Fruit fly (Drosophila melanogaster) whole organism, embryonic: ENCODE data around the gene Pits.

Source experiments
- Blimp-1 ChIP-seq: fragments of 200-800 bp; sonication (Bioruptor generic); optimal IDR thresholded peaks from 3 replicates; lab custom pipeline; 2018; ENCODE audit warnings: missing biosample characterization, missing genetic modification characterization, mild to moderate bottlenecking, moderate library complexity, missing genetic modification reagents
- CG10321 ChIP-seq: fragments of 200-800 bp; sonication (Bioruptor generic); IDR thresholded peaks from 2 replicates; pipeline ENCODE4 v1.3.6; 2022; ENCODE audit warnings: missing biosample characterization, missing genetic modification characterization
- CG12391 ChIP-seq: fragments of 200-800 bp; sonication (Bioruptor generic); optimal IDR thresholded peaks from 3 replicates; lab custom pipeline; 2018; ENCODE audit warnings: missing biosample characterization, mild to moderate bottlenecking, missing genetic modification characterization, moderate library complexity
- CG13287 ChIP-seq: fragments of 200-800 bp; sonication (Bioruptor generic); IDR thresholded peaks from 2 replicates; pipeline ENCODE4 v1.3.6; 2022; ENCODE audit warnings: missing biosample characterization, missing genetic modification characterization; ENCODE audit not compliant: partially characterized antibody
- CG14710 ChIP-seq: fragments of 200-800 bp; sonication (Bioruptor generic); optimal IDR thresholded peaks from 3 replicates; lab custom pipeline; 2019; ENCODE audit warnings: missing biosample characterization, mild to moderate bottlenecking, missing genetic modification characterization, moderate library complexity
- CG15011 ChIP-seq: fragments of 200-800 bp; sonication (Bioruptor generic); optimal IDR thresholded peaks from 3 replicates; lab custom pipeline; 2018; ENCODE audit warnings: missing biosample characterization, mild to moderate bottlenecking, missing genetic modification characterization
- CG1529 ChIP-seq: fragments of 200-800 bp; sonication (Bioruptor generic); optimal IDR thresholded peaks from 3 replicates; lab custom pipeline; 2018; ENCODE audit warnings: missing biosample characterization, missing genetic modification characterization
- CG17829 ChIP-seq: fragments of 200-800 bp; optimal IDR thresholded peaks from 2 replicates; lab custom pipeline; 2019; ENCODE audit warnings: missing biosample characterization, mild to moderate bottlenecking, missing genetic modification characterization, moderate library complexity
- CG18599 ChIP-seq: fragments of 200-800 bp; sonication (Bioruptor generic); optimal IDR thresholded peaks from 3 replicates; lab custom pipeline; 2017; ENCODE audit warnings: missing biosample characterization, missing genetic modification characterization, mild to moderate bottlenecking, moderate library complexity, missing genetic modification reagents
- CG2120 ChIP-seq: fragments of 200-800 bp; sonication (Bioruptor generic); optimal IDR thresholded peaks from 3 replicates; lab custom pipeline; 2016; ENCODE audit warnings: missing biosample characterization, missing genetic modification characterization
- CG2678 ChIP-seq: fragments of 200-800 bp; sonication (Bioruptor generic); optimal IDR thresholded peaks from 3 replicates; lab custom pipeline; 2019; ENCODE audit warnings: missing biosample characterization, mild to moderate bottlenecking, missing genetic modification characterization, moderate library complexity
- CG3281 ChIP-seq: fragments of 200-800 bp; sonication (Bioruptor generic); optimal IDR thresholded peaks from 3 replicates; lab custom pipeline; 2017; ENCODE audit warnings: missing biosample characterization, mild to moderate bottlenecking, missing genetic modification characterization
- CG34376 ChIP-seq: fragments of 200-800 bp; sonication (Bioruptor generic); optimal IDR thresholded peaks from 2 replicates; lab custom pipeline; 2018; ENCODE audit warnings: missing biosample characterization, mild to moderate bottlenecking, missing genetic modification characterization
- CG4360 ChIP-seq: fragments of 200-800 bp; sonication (Bioruptor generic); IDR thresholded peaks from 2 replicates; pipeline ENCODE4 v1.3.6; 2022; ENCODE audit warnings: missing biosample characterization, missing genetic modification characterization
- CG9437 ChIP-seq: fragments of 200-800 bp; sonication (Bioruptor generic); optimal IDR thresholded peaks from 2 replicates; lab custom pipeline; 2018; ENCODE audit warnings: missing biosample characterization, mild to moderate bottlenecking, missing genetic modification characterization
- CG9609 ChIP-seq: fragments of 200-800 bp; sonication (Bioruptor generic); optimal IDR thresholded peaks from 3 replicates; lab custom pipeline; 2016; ENCODE audit warnings: missing biosample characterization, missing genetic modification characterization
- CG9797 ChIP-seq: fragments of 200-800 bp; sonication (Bioruptor generic); optimal IDR thresholded peaks from 3 replicates; lab custom pipeline; 2018; ENCODE audit warnings: missing biosample characterization, mild to moderate bottlenecking, missing genetic modification characterization
- D19A ChIP-seq: fragments of 200-800 bp; optimal IDR thresholded peaks from 3 replicates; lab custom pipeline; 2019; ENCODE audit warnings: missing biosample characterization, mild to moderate bottlenecking, missing genetic modification characterization, moderate library complexity
- Ets97D ChIP-seq: fragments of 200-800 bp; sonication (Bioruptor generic); optimal IDR thresholded peaks from 3 replicates; lab custom pipeline; 2016; ENCODE audit warnings: missing biosample characterization, missing genetic modification characterization
- Fer2 ChIP-seq: fragments of 200-800 bp; sonication (Bioruptor generic); optimal IDR thresholded peaks from 2 replicates; lab custom pipeline; 2018; ENCODE audit warnings: missing biosample characterization, mild to moderate bottlenecking, missing genetic modification characterization, moderate library complexity
- HmgD ChIP-seq: fragments of 200-800 bp; sonication (Bioruptor generic); optimal IDR thresholded peaks from 3 replicates; lab custom pipeline; 2016; ENCODE audit warnings: missing biosample characterization, missing genetic modification characterization
- MESR4 ChIP-seq: fragments of 200-800 bp; sonication (Bioruptor generic); optimal IDR thresholded peaks from 2 replicates; lab custom pipeline; 2018; ENCODE audit warnings: missing biosample characterization, mild to moderate bottlenecking, missing genetic modification characterization, moderate library complexity
- Mad ChIP-seq: fragments of 200-800 bp; sonication (Bioruptor generic); optimal IDR thresholded peaks from 2 replicates; lab custom pipeline; 2016; ENCODE audit warnings: missing biosample characterization, missing genetic modification characterization
- PHDP ChIP-seq: fragments of 200-800 bp; sonication (Bioruptor generic); optimal IDR thresholded peaks from 3 replicates; lab custom pipeline; 2018; ENCODE audit warnings: missing biosample characterization, mild to moderate bottlenecking, missing genetic modification characterization, moderate library complexity
- Rx ChIP-seq: fragments of 200-800 bp; sonication (Bioruptor generic); IDR thresholded peaks from 2 replicates; pipeline ENCODE4 v1.3.6; 2022; ENCODE audit warnings: missing biosample characterization, missing genetic modification characterization
- Sox102F ChIP-seq: fragments of 200-800 bp; sonication (Bioruptor generic); optimal IDR thresholded peaks from 2 replicates; lab custom pipeline; 2018; ENCODE audit warnings: missing biosample characterization, mild to moderate bottlenecking, missing genetic modification characterization, moderate library complexity
- TFAM ChIP-seq: fragments of 200-800 bp; sonication (Bioruptor generic); optimal IDR thresholded peaks from 2 replicates; lab custom pipeline; 2017; ENCODE audit warnings: missing biosample characterization, missing genetic modification characterization, inconsistent platforms
- Xbp1 ChIP-seq: fragments of 200-800 bp; sonication (Bioruptor generic); optimal IDR thresholded peaks from 3 replicates; lab custom pipeline; 2016; ENCODE audit warnings: missing biosample characterization, mild to moderate bottlenecking, missing genetic modification characterization
- cg ChIP-seq: fragments of 200-800 bp; sonication (Bioruptor generic); optimal IDR thresholded peaks from 3 replicates; lab custom pipeline; 2019; ENCODE audit warnings: missing biosample characterization, mild to moderate bottlenecking, missing genetic modification characterization, moderate library complexity
- chinmo ChIP-seq: fragments of 200-800 bp; sonication (Bioruptor generic); IDR thresholded peaks from 4 replicates; pipeline ENCODE4 v1.3.6; 2022; ENCODE audit warnings: missing biosample characterization, missing genetic modification characterization; ENCODE audit not compliant: partially characterized antibody
- ci ChIP-seq: fragments of 200-800 bp; sonication (Bioruptor generic); IDR thresholded peaks from 3 replicates; pipeline ENCODE4 v1.3.6; 2022; ENCODE audit warnings: missing biosample characterization, missing genetic modification characterization
- dati ChIP-seq: fragments of 200-800 bp; sonication (Bioruptor generic); IDR thresholded peaks from 2 replicates; pipeline ENCODE4 v1.3.6; 2022; ENCODE audit warnings: missing biosample characterization, missing genetic modification characterization
- dmrt99B ChIP-seq: fragments of 200-800 bp; sonication (Bioruptor generic); optimal IDR thresholded peaks from 2 replicates; lab custom pipeline; 2018; ENCODE audit warnings: missing biosample characterization, mild to moderate bottlenecking, missing genetic modification characterization, moderate library complexity
- ewg ChIP-seq: fragments of 200-800 bp; sonication (Bioruptor generic); optimal IDR thresholded peaks from 3 replicates; lab custom pipeline; 2017; ENCODE audit warnings: mild to moderate bottlenecking, missing biosample characterization, missing genetic modification reagents, missing genetic modification characterization
- gem ChIP-seq: fragments of 200-800 bp; sonication (Bioruptor generic); optimal IDR thresholded peaks from 2 replicates; lab custom pipeline; 2019; ENCODE audit warnings: missing biosample characterization, mild to moderate bottlenecking, missing genetic modification characterization, moderate library complexity
- grau ChIP-seq: fragments of 200-800 bp; optimal IDR thresholded peaks from 3 replicates; lab custom pipeline; 2019; ENCODE audit warnings: missing biosample characterization, mild to moderate bottlenecking, missing genetic modification characterization, moderate library complexity
- hbn ChIP-seq: fragments of 200-800 bp; sonication (Bioruptor generic); IDR thresholded peaks from 2 replicates; pipeline ENCODE4 v1.3.6; 2022; ENCODE audit warnings: missing biosample characterization, missing genetic modification characterization; ENCODE audit not compliant: partially characterized antibody
- her ChIP-seq: fragments of 200-800 bp; sonication (Bioruptor generic); optimal IDR thresholded peaks from 2 replicates; lab custom pipeline; 2016; ENCODE audit warnings: missing biosample characterization, missing genetic modification characterization
- ken ChIP-seq: fragments of 200-800 bp; sonication (Bioruptor generic); IDR thresholded peaks from 3 replicates; pipeline ENCODE4 v1.3.6; 2022; ENCODE audit warnings: missing biosample characterization, missing genetic modification characterization
- lilli ChIP-seq: fragments of 200-800 bp; sonication (Bioruptor generic); optimal IDR thresholded peaks from 3 replicates; lab custom pipeline; 2016; ENCODE audit warnings: missing biosample characterization, missing genetic modification characterization
- lola ChIP-seq, 3 experiments: fragments of >200 bp in 2 of 3; fragments of 200-800 bp in 1 of 3; sonication (Bioruptor generic) in 1 of 3; optimal IDR thresholded peaks; 2 replicates each; lab custom pipeline; 2017 to 2019; ENCODE audit warnings: missing biosample characterization in 3 of 3, missing genetic modification characterization in 3 of 3, mild to moderate bottlenecking in 1 of 3, moderate library complexity in 1 of 3
- nerfin-1 ChIP-seq: fragments of 200-800 bp; sonication (Bioruptor generic); optimal IDR thresholded peaks from 3 replicates; lab custom pipeline; 2019; ENCODE audit warnings: missing biosample characterization, mild to moderate bottlenecking, missing genetic modification characterization, moderate library complexity
- row ChIP-seq: fragments of 200-800 bp; sonication (Bioruptor generic); IDR thresholded peaks from 3 replicates; pipeline ENCODE4 v1.3.6; 2022; ENCODE audit warnings: missing biosample characterization, missing genetic modification characterization
- sens ChIP-seq: fragments of 200-800 bp; sonication (Bioruptor generic); peaks from one replicate; lab custom pipeline; 2016; ENCODE audit warnings: missing biosample characterization, missing genetic modification characterization
- sna ChIP-seq: fragments of 200-800 bp; sonication (Bioruptor generic); IDR thresholded peaks from 2 replicates; pipeline ENCODE4 v1.3.6; 2022; ENCODE audit warnings: missing biosample characterization, missing genetic modification characterization; ENCODE audit not compliant: partially characterized antibody
- sqz ChIP-seq: fragments of 200-800 bp; sonication (Bioruptor generic); optimal IDR thresholded peaks from 3 replicates; lab custom pipeline; 2018; ENCODE audit warnings: missing biosample characterization, mild to moderate bottlenecking, missing genetic modification characterization
- tin ChIP-seq: fragments of 200-800 bp; sonication (Bioruptor generic); optimal IDR thresholded peaks from 3 replicates; lab custom pipeline; 2016; ENCODE audit warnings: missing biosample characterization, missing genetic modification characterization

Pits gene

dm6 chrX:12591223-12592120, 8.5 kb upstream of the Pits start (continued):
- 0 out of 2 replicates have a peak, but pooled peaks have one; percentile 4 for TF ChIP-seq CG13287 (GFP tag; lab: Robert Waterston, UW)
- TF ChIP-seq CG4360 (GFP tag; lab: Robert Waterston, UW), result peak; percentile 60
- TF ChIP-seq Xbp1 (GFP tag; lab: Kevin White, UChicago), result peak; percentile 39
- no peak for TF ChIP-seq Ets97D (GFP tag; lab: Kevin White, UChicago)
- no peak for TF ChIP-seq Fer2
- no peak for TF ChIP-seq CG9797 (GFP tag; lab: Kevin White, UChicago)
- no peak for TF ChIP-seq dati (GFP tag; lab: Robert Waterston, UW)
- peak; percentile 96 for TF ChIP-seq cg (GFP tag; lab: Kevin White, UChicago)
- TF ChIP-seq MESR4 (GFP tag; lab: Kevin White, UChicago), result peak; percentile 64
- TF ChIP-seq Sox102F (GFP tag; lab: Kevin White, UChicago), result peak; percentile 40
- TF ChIP-seq D19A, result peak; percentile 54
- TF ChIP-seq CG9609 (GFP tag; lab: Kevin White, UChicago), result peak; percentile 64
- no peak for TF ChIP-seq CG34376 (GFP tag; lab: Kevin White, UChicago)
- peak in 1 of 3 experiments; percentile 68 for TF ChIP-seq lola (GFP tag; optimal IDR thresholded peaks at IDR 0.05; lab: Kevin White, UChicago)
- 0 out of 2 replicates have a peak, but pooled peaks have one; percentile 7 for TF ChIP-seq sna (GFP tag; lab: Robert Waterston, UW)
- no peak for TF ChIP-seq TFAM (GFP tag; lab: Kevin White, UChicago)
- no peak for TF ChIP-seq hbn
- no peak for TF ChIP-seq ken (GFP tag; lab: Robert Waterston, UW)
- TF ChIP-seq HmgD (GFP tag; lab: Kevin White, UChicago), result peak; percentile 18
- peak; percentile 47 for TF ChIP-seq CG14710
- TF ChIP-seq her (GFP tag; lab: Kevin White, UChicago), result peak; percentile 22
- peak; percentile 45 for TF ChIP-seq CG9437 (GFP tag; lab: Kevin White, UChicago)
- TF ChIP-seq CG1529, result peak; percentile 53
- TF ChIP-seq, all 482 proteins: peak for 195

DNA sequence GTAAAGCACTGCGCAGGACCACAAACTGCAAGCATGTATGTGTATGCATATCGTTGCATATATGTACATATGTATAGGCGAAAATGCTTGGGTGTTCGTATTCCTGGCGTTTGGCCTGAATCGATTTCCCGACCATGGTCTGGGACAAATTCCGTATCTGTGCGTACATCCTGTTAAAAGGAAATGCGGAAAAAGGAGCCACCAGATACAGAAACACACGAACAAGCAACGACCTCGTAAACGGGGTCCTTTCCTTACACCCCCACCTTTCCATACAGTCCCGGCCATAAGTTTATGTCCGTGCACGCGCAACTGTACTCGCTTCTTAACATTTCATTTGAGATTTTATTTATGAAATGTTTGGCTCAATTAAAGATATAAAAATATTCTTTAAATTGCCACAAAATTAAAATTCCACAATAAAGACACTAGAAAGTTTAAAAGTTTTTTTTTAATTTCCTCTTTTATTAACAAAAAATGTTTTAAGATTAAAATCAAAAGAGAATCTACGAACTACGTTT, 937 bp upstream of the Pits start:
- TF ChIP-seq CG10321 (GFP tag; lab: Robert Waterston, UW) (no peak), Mad (GFP tag; lab: Kevin White, UChicago) (no peak), CG2120 (GFP tag; lab: Kevin White, UChicago) (peak; percentile 22), CG18599 (peak; percentile 60), tin (GFP tag; lab: Kevin White, UChicago) (no peak), lilli (GFP tag; lab: Kevin White, UChicago) (peak; percentile 11), gem (tag; lab: Kevin White, UChicago) (peak; percentile 30), Rx (GFP tag; lab: Robert Waterston, UW) (no peak), ci (GFP tag; lab: Robert Waterston, UW) (peak; percentile 28; the same call in 1 of the 3 replicates), CG2678 (tag; lab: Kevin White, UChicago) (peak; percentile 27), sens (GFP tag; lab: Kevin White, UChicago) (peak; percentile 66), sqz (peak; percentile 68), CG15011 (GFP tag; lab: Kevin White, UChicago) (no peak), dmrt99B (peak; percentile 20), chinmo (GFP tag; lab: Robert Waterston, UW) (0 out of 4 replicates have a peak, but pooled peaks have one; percentile 44), ewg (GFP tag; lab: Kevin White, UChicago) (peak; percentile 72), CG17829 (tag; lab: Kevin White, UChicago) (no peak), CG3281 (GFP tag; lab: Kevin White, UChicago) (peak; percentile 25), grau (peak; percentile 15), Blimp-1 (no peak), nerfin-1 (tag; lab: Kevin White, UChicago) (peak; percentile 56), CG12391 (tag; lab: Kevin White, UChicago) (peak; percentile 12), PHDP (tag; lab: Kevin White, UChicago) (peak; percentile 1), row (GFP tag; lab: Robert Waterston, UW) (0 out of 3 replicates have a peak, but pooled peaks have one; percentile 20)
